Worm (Caenorhabditis elegans) whole organism, L4 larva: ENCODE data around the gene lab-2.

Experiments used
- ceh-62 ChIP-seq: sonication (generic microtip); optimal IDR thresholded peaks from 2 replicates; lab custom pipeline; 2017; ENCODE audit warnings: missing biosample characterization, missing genetic modification characterization
- egl-43 ChIP-seq: fragments of 200-800 bp; sonication (Bioruptor generic); IDR thresholded peaks from 2 replicates; pipeline ENCODE4 v1.3.6; 2022; ENCODE audit warnings: missing genetic modification reagents, missing genetic modification characterization, missing compliant biosample characterization
- fkh-10 ChIP-seq: fragments of 150-350 bp; optimal IDR thresholded peaks from 2 replicates; lab custom pipeline; 2014; ENCODE audit warnings: missing biosample characterization, missing genetic modification reagents, missing genetic modification characterization
- lin-39 ChIP-seq: fragments of 150-350 bp; optimal IDR thresholded peaks from 2 replicates; lab custom pipeline; 2014; ENCODE audit warnings: missing biosample characterization, missing genetic modification reagents, missing genetic modification characterization
- nhr-11 ChIP-seq: fragments of 150-350 bp; optimal IDR thresholded peaks from 2 replicates; lab custom pipeline; 2014; ENCODE audit warnings: missing biosample characterization, missing genetic modification characterization
- pha-4 ChIP-seq, 2 experiments: fragments of 150-350 bp in 1 of 2; fragments of 200-800 bp in 1 of 2; sonication (Bioruptor generic) in 1 of 2; IDR thresholded peaks in 1 of 2; optimal IDR thresholded peaks in 1 of 2; 2 replicates each; pipeline versions ENCODE4 v1.3.6 to Lab custom; 2014 to 2022; ENCODE audit warnings: missing genetic modification characterization in 2 of 2, missing genetic modification reagents in 2 of 2, missing biosample characterization in 1 of 2, missing compliant biosample characterization in 1 of 2
- unc-39 ChIP-seq: sonication (generic microtip); optimal IDR thresholded peaks from 2 replicates; lab custom pipeline; 2017; ENCODE audit warnings: missing biosample characterization, missing genetic modification characterization
- zfp-2 ChIP-seq: sonication (generic microtip); optimal IDR thresholded peaks from 2 replicates; lab custom pipeline; 2016; ENCODE audit warnings: mild to moderate bottlenecking, missing genetic modification characterization, missing compliant biosample characterization

DNA sequence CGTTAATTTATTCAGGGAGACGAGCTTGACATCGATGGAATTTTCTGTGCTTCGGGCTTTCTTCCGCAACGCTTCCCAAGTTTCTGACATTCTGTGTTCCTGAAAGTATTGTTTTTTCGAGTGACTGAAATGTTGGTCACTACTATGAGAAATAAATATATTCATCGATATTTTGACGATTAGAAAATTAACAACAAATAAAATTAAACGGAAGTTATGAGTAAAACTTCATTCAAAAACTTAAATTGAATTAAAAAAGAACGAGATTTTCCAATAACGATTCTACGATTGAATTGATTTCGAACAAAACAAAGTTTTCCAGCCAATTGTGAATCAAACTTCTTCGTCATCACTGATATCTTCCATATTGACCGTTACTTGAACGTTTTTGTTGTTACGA is 19.7 kb upstream of the lab-2 start, which contains the start of gene gos-28:
- TF ChIP-seq pha-4 (GFP tag; IDR thresholded peaks at IDR 0.05; lab: Robert Waterston, UW) (no peak), pha-4 (tag; optimal IDR thresholded peaks at IDR 0.05; lab: Kevin White, UChicago) (no peak), fkh-10 (GFP tag; lab: Kevin White, UChicago) (no peak), egl-43 (GFP tag; lab: Robert Waterston, UW) (no peak), nhr-11 (no peak), lin-39 (tag; lab: Kevin White, UChicago) (no peak), zfp-2 (tag; lab: Kevin White, UChicago) (no peak), unc-39 (tag; lab: Kevin White, UChicago) (no peak), ceh-62 (tag; lab: Kevin White, UChicago) (no peak)
